Worm (Caenorhabditis elegans): ENCODE data around the gene gfrp-1.

DNA sequence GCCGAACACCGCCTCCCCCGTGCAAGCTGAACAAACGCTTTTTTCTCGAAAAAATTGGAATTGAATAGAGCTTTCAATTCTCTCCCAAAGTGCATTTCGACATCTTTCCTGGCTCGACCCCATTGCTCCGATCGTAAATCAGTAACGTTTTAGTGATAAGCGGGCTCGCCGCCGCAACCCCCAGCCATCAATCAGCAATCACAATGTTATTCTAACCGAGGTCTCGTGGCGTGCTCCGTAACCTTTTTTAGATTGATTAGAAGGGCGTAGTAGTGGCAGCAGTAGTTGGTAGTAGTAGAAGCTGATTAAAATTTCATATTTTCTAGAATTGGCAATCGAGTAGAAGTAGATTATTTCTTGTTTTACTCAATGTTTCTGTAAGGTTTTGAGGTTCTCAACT lies 16.1 kb upstream of the gfrp-1 start:
- TF ChIP-seq nhr-28 (tag; optimal IDR thresholded peaks at IDR 0.05): no peak
- no peak for TF ChIP-seq ztf-4 (tag; optimal IDR thresholded peaks at IDR 0.05)
- no peak for TF ChIP-seq fos-1 (tag; optimal IDR thresholded peaks at IDR 0.05)
- TF ChIP-seq daf-12 (tag; optimal IDR thresholded peaks at IDR 0.05): no peak
- TF ChIP-seq ztf-11 (tag; optimal IDR thresholded peaks at IDR 0.05): no peak
- TF ChIP-seq ama-1 (optimal IDR thresholded peaks at IDR 0.05): no peak
- no peak for TF ChIP-seq pha-4 (tag; optimal IDR thresholded peaks at IDR 0.05)
- no peak for TF ChIP-seq pqm-1 (tag; optimal IDR thresholded peaks at IDR 0.05)
- TF ChIP-seq elt-2 (tag; optimal IDR thresholded peaks at IDR 0.05): peak; percentile 53
- no peak for TF ChIP-seq skn-1 (tag; optimal IDR thresholded peaks at IDR 0.05)
- TF ChIP-seq lin-15B (tag; optimal IDR thresholded peaks at IDR 0.05): no peak
- TF ChIP-seq ceh-28 (tag; optimal IDR thresholded peaks at IDR 0.05): no peak
- no peak for TF ChIP-seq nhr-43 (tag; optimal IDR thresholded peaks at IDR 0.05; ENCODE audit: poor library complexity, severe bottlenecking)
- no peak for TF ChIP-seq nfya-1 (tag; optimal IDR thresholded peaks at IDR 0.05; ENCODE audit: insufficient read depth)
